Worm (Caenorhabditis elegans): ENCODE results near the gene srlf-23.
"Not testable (repeated sequence)": the region's sequence is repeated elsewhere in the genome, so short reads cannot be mapped to it uniquely, and the experiment has no call there.

ce11 chrV:843118-843517, 50.2 kb downstream of the srlf-23 start, which contains the start of gene K09C6.8:
- not testable (repeated sequence) for TF ChIP-seq him-1, W03F9.2, dao-5 (tag; optimal IDR thresholded peaks at IDR 0.05)

Measured in whole organism, L4/young adult.